Fruit fly (Drosophila melanogaster): ENCODE data around the gene CG5860.

dm6 chr3R:17406411-17406810, 3.0 kb upstream of the CG5860 start, which contains the start of the genes CG42824 and CG42798:
- TF ChIP-seq psq (optimal IDR thresholded peaks at IDR 0.05): no peak
- TF ChIP-seq Dll (optimal IDR thresholded peaks at IDR 0.05): no peak
- no peak for TF ChIP-seq CG8478 (optimal IDR thresholded peaks at IDR 0.05)
- TF ChIP-seq pan (optimal IDR thresholded peaks at IDR 0.05): no peak
- TF ChIP-seq EcR (GFP tag; optimal IDR thresholded peaks at IDR 0.05): no peak
- TF ChIP-seq usp (GFP tag; optimal IDR thresholded peaks at IDR 0.05): no peak

Data from whole organism.